Worm (Caenorhabditis elegans): ENCODE measurements around the gene C34D4.2.

C34D4.2 gene

DNA sequence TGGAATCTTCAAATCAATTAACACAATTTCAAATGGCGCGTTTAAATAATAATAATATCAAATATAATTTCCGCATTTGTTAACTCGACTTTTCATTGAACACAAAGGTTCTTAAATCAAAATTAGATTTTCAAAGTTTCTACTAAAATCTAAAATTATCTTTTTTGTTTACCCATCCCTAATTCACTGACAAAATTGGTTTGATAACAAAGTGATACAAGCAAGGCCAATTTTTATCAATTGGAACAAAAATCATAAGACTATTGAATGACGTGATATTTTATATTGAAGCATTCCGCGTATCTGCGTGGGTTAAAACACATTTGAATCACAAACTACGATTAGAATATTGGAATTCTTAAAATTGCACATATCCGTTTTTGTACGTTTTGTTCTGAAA lies 36.0 kb downstream of the C34D4.2 start (continued):
- TF ChIP-seq fkh-8 (tag; optimal IDR thresholded peaks at IDR 0.05) (no peak), nhr-77 (tag; optimal IDR thresholded peaks at IDR 0.05) (no peak), nhr-20 (tag; optimal IDR thresholded peaks at IDR 0.05) (peak; percentile 38), hpl-2 (GFP tag; optimal IDR thresholded peaks at IDR 0.05) (no peak), elt-2 (tag; optimal IDR thresholded peaks at IDR 0.05) (peak; percentile 89)

DNA sequence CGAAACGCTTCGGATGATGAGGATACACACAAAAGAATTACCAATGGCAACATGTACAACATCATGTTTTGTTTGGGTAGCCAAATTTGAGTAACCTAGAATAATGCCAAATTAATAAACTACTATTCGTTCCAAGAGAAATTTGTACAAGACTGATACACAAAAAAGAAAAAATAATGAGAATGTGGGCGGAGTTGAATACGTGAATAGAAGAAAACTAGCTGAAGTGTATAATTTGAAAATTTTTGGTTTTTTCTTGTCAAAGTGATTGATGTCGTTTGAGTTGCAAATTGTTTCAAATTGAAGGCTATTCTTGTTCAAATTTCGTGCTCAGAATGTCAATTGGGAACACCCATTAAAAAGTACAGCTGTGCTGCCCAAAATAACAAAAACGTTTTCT lies 37.3 kb downstream of the C34D4.2 start, which contains the start of gene R13A1.5:
Gene R13A1.5 (minus strand): TSS at position 101 of the 400 bp plus-strand sequence.
- TF ChIP-seq nhr-28 (tag; optimal IDR thresholded peaks at IDR 0.05) = no peak
- no peak for TF ChIP-seq efl-1 (optimal IDR thresholded peaks at IDR 0.05)
- TF ChIP-seq efl-1 (GFP tag; optimal IDR thresholded peaks at IDR 0.05 in 1 of 2) = peak in 1 of 2 experiments; percentile 67
- TF ChIP-seq lin-39 (tag; optimal IDR thresholded peaks at IDR 0.05) = no peak

DNA sequence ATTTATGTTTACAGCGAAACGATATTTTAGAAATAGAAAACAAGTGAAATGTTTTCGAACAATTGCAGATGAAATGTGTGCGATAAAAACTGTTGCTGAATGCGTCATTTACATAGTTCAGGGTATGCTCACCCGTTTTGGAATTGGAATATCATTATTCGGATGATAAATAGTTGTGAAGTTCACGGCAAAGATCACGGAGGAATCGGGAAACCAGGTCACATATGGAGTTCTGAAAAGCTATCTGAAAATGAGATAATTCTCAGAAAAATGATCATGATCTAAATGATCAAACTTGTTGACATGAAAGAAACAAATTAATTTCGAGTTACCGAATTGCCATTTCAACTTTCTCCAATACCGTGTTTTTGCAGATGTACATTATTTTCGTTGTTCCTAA lies 41.3 kb downstream of the C34D4.2 start, which contains the start of gene best-16:
Gene best-16 (minus strand): TSS at position 101 of the 400 bp plus-strand sequence.
- TF ChIP-seq nhr-76 (tag; optimal IDR thresholded peaks at IDR 0.05) = no peak
- no peak for TF ChIP-seq vab-15 (tag; optimal IDR thresholded peaks at IDR 0.05)
- no peak for TF ChIP-seq efl-3 (GFP tag; optimal IDR thresholded peaks at IDR 0.05)

DNA sequence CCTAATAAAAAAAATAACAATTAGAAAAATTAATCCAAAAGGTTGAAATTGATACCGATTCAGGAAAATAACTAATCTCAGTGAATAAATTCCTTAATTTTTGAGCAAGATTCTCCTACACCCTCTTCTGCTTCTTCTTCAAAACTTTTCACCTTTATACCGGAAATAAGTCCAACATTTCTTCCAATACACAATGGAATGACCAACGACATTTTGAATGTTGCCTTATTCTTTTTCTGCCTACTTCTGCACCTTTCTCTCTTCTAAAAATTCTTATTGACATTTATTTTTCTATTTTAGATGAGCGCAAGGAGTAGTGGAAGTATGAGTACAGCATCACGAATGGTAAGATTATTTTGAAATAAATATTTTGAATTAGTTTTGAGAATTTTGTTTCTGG lies 42.4 kb downstream of the C34D4.2 start, which contains the start of gene unc-8:
Gene unc-8 (plus strand): TSS at position 301 of the 400 bp plus-strand sequence.
- no peak for TF ChIP-seq fos-1 (tag; optimal IDR thresholded peaks at IDR 0.05)
- no peak for TF ChIP-seq Y116A8C.19 (tag; optimal IDR thresholded peaks at IDR 0.05; ENCODE audit: borderline replicate concordance)
- TF ChIP-seq fkh-10 (GFP tag; optimal IDR thresholded peaks at IDR 0.05) = no peak
- no peak for TF ChIP-seq ama-1 (optimal IDR thresholded peaks at IDR 0.05)
- TF ChIP-seq sox-4 (tag; optimal IDR thresholded peaks at IDR 0.05) = no peak

DNA sequence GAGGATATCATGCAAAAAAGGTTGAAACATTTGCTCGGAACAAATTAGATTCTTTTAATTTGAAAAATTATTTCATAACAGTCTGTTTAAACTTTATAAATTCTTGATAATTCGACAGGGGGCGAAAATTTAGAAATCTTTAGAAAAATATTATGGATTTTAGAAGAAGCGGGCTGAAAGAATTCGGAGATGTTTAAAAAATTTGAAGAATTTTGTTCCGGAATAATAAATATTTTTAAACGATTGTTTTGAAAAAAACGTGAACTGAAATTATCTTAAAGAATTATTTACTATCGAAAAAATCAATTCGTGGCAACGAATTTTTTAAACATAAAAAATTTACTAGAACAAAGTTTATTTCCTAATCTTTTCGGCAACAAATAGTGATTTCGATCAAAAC lies 49.2 kb downstream of the C34D4.2 start, which contains the start of gene R13A1.3:
Gene R13A1.3 (plus strand): TSS at position 301 of the 400 bp plus-strand sequence.
- TF ChIP-seq fkh-10 (GFP tag; optimal IDR thresholded peaks at IDR 0.05) (no peak), unc-62 (GFP tag; optimal IDR thresholded peaks at IDR 0.05) (no peak), aly-2 (tag; optimal IDR thresholded peaks at IDR 0.05) (no peak), dsc-1 (tag; optimal IDR thresholded peaks at IDR 0.05) (no peak), grh-1 (GFP tag; IDR thresholded peaks at IDR 0.05) (no peak), nhr-84 (tag; optimal IDR thresholded peaks at IDR 0.05) (no peak), ama-1 (optimal IDR thresholded peaks at IDR 0.05) (no peak), tbx-2 (tag; optimal IDR thresholded peaks at IDR 0.05) (no peak), C16A3.4 (tag; optimal IDR thresholded peaks at IDR 0.05) (no peak), nhr-28 (tag; optimal IDR thresholded peaks at IDR 0.05) (no peak)

Data from whole organism, L1 larva.